Worm (Caenorhabditis elegans) whole organism, early embryonic: ENCODE results near the gene lmtr-5.

Source experiments
- B0310.2 ChIP-seq: sonication (generic microtip); optimal IDR thresholded peaks from 2 replicates; lab custom pipeline; 2016; ENCODE audit warnings: mild to moderate bottlenecking, missing genetic modification characterization, missing compliant biosample characterization
- F13C5.2 ChIP-seq: sonication (generic microtip); optimal IDR thresholded peaks from 2 replicates; lab custom pipeline; 2017; ENCODE audit warnings: mild to moderate bottlenecking, missing genetic modification characterization, inconsistent platforms, missing compliant biosample characterization
- aly-1 ChIP-seq: sonication (generic microtip); optimal IDR thresholded peaks from 2 replicates; lab custom pipeline; 2016; ENCODE audit warnings: missing genetic modification characterization, missing compliant biosample characterization
- ama-1 ChIP-seq: fragments of 150-350 bp; optimal IDR thresholded peaks from 2 replicates; lab custom pipeline; 2014
- ceh-13 ChIP-seq: fragments of 200-800 bp; sonication (Bioruptor generic); optimal IDR thresholded peaks from 2 replicates; lab custom pipeline; 2018; ENCODE audit warnings: mild to moderate bottlenecking, missing genetic modification characterization, missing compliant biosample characterization
- ceh-36 ChIP-seq: sonication (generic microtip); optimal IDR thresholded peaks from 2 replicates; lab custom pipeline; 2016; ENCODE audit warnings: missing genetic modification characterization, inconsistent platforms, missing compliant biosample characterization
- ets-7 ChIP-seq: sonication (generic microtip); optimal IDR thresholded peaks from 2 replicates; lab custom pipeline; 2016; ENCODE audit warnings: missing genotype, missing genetic modification characterization, missing compliant biosample characterization
- hmg-4 ChIP-seq: fragments of 200-800 bp; sonication (Bioruptor generic); optimal IDR thresholded peaks from 2 replicates; lab custom pipeline; 2018; ENCODE audit warnings: mild to moderate bottlenecking, missing genetic modification characterization, missing compliant biosample characterization
- hnd-1 ChIP-seq: sonication (generic microtip); optimal IDR thresholded peaks from 2 replicates; lab custom pipeline; 2016; ENCODE audit warnings: missing genetic modification characterization, missing compliant biosample characterization
- pes-1 ChIP-seq: fragments of 200-800 bp; sonication (Bioruptor generic); IDR thresholded peaks from 2 replicates; pipeline ENCODE4 v1.3.6; 2022; ENCODE audit warnings: missing genetic modification reagents, missing genetic modification characterization, missing compliant biosample characterization
- tbx-11 ChIP-seq: fragments of 200-800 bp; sonication (Bioruptor generic); IDR thresholded peaks from 2 replicates; pipeline ENCODE4 v1.3.6; 2022; ENCODE audit warnings: missing genetic modification characterization, missing compliant biosample characterization
- tra-4 ChIP-seq: sonication (generic microtip); optimal IDR thresholded peaks from 2 replicates; lab custom pipeline; 2017; ENCODE audit warnings: missing genetic modification characterization, missing compliant biosample characterization

DNA sequence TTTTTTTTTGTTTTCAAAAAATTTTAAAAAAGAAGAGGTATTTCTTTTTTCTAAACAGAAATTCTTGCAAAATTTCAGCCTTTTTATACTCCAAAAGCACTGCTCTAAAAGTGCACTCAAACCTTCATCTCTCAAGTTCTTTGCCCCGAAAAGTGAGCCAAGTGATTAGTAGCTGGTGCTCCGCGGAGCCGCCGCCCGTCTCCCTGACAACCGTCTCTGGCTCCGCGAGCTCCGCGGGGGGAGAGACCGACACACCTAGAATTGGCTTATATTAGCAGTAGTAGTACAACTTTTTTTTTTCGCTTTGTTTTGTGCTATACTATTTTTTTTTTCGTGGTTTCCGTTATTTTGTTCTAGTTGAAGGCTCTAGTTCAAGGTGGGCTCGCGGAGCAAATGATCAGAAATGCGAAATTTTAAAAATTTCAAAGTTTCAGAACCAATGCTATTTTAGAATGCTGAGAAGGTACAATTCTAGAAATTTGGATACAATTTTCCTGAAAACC, 49.2 kb downstream of the lmtr-5 start, which contains the start of gene Y53G8AL.1:
- TF ChIP-seq ama-1 (lab: Kevin White, UChicago) (no peak), F13C5.2 (tag; lab: Kevin White, UChicago) (no peak), ceh-36 (no peak), tra-4 (no peak), hmg-4 (GFP tag; lab: Kevin White, UChicago) (no peak), aly-1 (tag; lab: Kevin White, UChicago) (no peak), tbx-11 (GFP tag; lab: Robert Waterston, UW) (no peak), pes-1 (GFP tag; lab: Robert Waterston, UW) (peak; percentile 38; the same call in 1 of the 2 replicates), ceh-13 (GFP tag; lab: Kevin White, UChicago) (no peak), B0310.2 (tag; lab: Kevin White, UChicago) (no peak), hnd-1 (tag; lab: Kevin White, UChicago) (no peak), ets-7 (tag; lab: Kevin White, UChicago) (no peak)
